Worm (Caenorhabditis elegans): ENCODE results near the gene C16A11.5.

DNA sequence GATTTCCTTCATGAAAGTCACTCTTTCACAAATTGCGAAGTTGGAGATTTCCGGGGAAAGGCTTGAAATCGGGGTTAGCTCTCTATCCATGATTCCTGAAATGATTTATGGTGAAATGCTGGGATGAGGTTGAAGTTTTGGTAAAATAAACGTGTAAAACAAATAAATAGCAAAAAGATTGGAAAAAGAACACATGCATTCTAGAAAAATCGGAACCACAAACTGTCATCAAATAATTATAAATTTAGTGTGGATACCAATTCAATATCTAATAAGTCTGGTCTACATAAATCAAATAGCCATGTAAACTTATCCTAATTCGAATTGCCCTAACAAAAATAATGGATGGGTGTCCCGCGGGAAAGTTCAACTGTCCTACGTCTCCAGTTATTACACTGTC is 49.7 kb upstream of the C16A11.5 start, which contains the start of gene R03H10.6:
- no peak for TF ChIP-seq flt-1 (GFP tag; IDR thresholded peaks at IDR 0.05)
- no peak for TF ChIP-seq tab-1 (GFP tag; IDR thresholded peaks at IDR 0.05)
- TF ChIP-seq ref-1 (GFP tag; conservative IDR thresholded peaks at IDR 0.05): no peak
- no peak for TF ChIP-seq T22C8.4 (GFP tag; IDR thresholded peaks at IDR 0.05)
- no peak for TF ChIP-seq cog-1 (tag; optimal IDR thresholded peaks at IDR 0.05)
- no peak for TF ChIP-seq klf-2 (GFP tag; conservative IDR thresholded peaks at IDR 0.05)
- TF ChIP-seq med-1 (GFP tag; optimal IDR thresholded peaks at IDR 0.05; ENCODE audit: insufficient read depth): no peak
- no peak for TF ChIP-seq ztf-29 (GFP tag; IDR thresholded peaks at IDR 0.05)

Data from whole organism, midembryonic.